Fruit fly (Drosophila melanogaster) whole organism, embryonic: Measurements from ENCODE around the gene Fas3.

ENCODE experiments used
- B-H1 ChIP-seq: fragments of 200-800 bp; sonication (Bioruptor generic); IDR thresholded peaks from 3 replicates; pipeline ENCODE4 v1.3.6; 2022; ENCODE audit warnings: missing biosample characterization, missing genetic modification characterization
- CG10209 ChIP-seq: fragments of 200-800 bp; sonication (Bioruptor generic); optimal IDR thresholded peaks from 3 replicates; lab custom pipeline; 2017; ENCODE audit warnings: missing biosample characterization, mild to moderate bottlenecking, missing genetic modification characterization, missing genetic modification reagents
- CG1024 ChIP-seq: fragments of 200-800 bp; sonication (Bioruptor generic); IDR thresholded peaks from 2 replicates; pipeline ENCODE4 v1.3.6; 2022; ENCODE audit warnings: missing biosample characterization, missing genetic modification characterization
- CG11504 ChIP-seq: fragments of 200-800 bp; sonication (Bioruptor generic); optimal IDR thresholded peaks from 3 replicates; lab custom pipeline; 2019; ENCODE audit warnings: missing biosample characterization, mild to moderate bottlenecking, missing genetic modification characterization, moderate library complexity
- CG12219 ChIP-seq: fragments of 200-800 bp; sonication (Bioruptor generic); optimal IDR thresholded peaks from 3 replicates; lab custom pipeline; 2018; ENCODE audit warnings: missing biosample characterization, mild to moderate bottlenecking, missing genetic modification characterization
- CG12391 ChIP-seq: fragments of 200-800 bp; sonication (Bioruptor generic); optimal IDR thresholded peaks from 3 replicates; lab custom pipeline; 2018; ENCODE audit warnings: missing biosample characterization, mild to moderate bottlenecking, missing genetic modification characterization, moderate library complexity
- CG12942 ChIP-seq: fragments of 200-800 bp; sonication (Bioruptor generic); optimal IDR thresholded peaks from 3 replicates; lab custom pipeline; 2016; ENCODE audit warnings: missing biosample characterization, missing genetic modification characterization
- CG15601 ChIP-seq: fragments of 200-800 bp; sonication (Bioruptor generic); optimal IDR thresholded peaks from 3 replicates; lab custom pipeline; 2019; ENCODE audit warnings: missing biosample characterization, mild to moderate bottlenecking, missing genetic modification characterization, moderate library complexity
- CG17361 ChIP-seq: fragments of 200-800 bp; sonication (Bioruptor generic); IDR thresholded peaks from 3 replicates; pipeline ENCODE4 v1.3.6; 2022; ENCODE audit warnings: missing biosample characterization, missing genetic modification characterization
- CG18476 ChIP-seq: fragments of 200-800 bp; sonication (Bioruptor generic); optimal IDR thresholded peaks from 2 replicates; lab custom pipeline; 2016; ENCODE audit warnings: missing biosample characterization, mild to moderate bottlenecking, missing genetic modification characterization
- CG2202 ChIP-seq: fragments of 200-800 bp; sonication (Bioruptor generic); optimal IDR thresholded peaks from 2 replicates; lab custom pipeline; 2018; ENCODE audit warnings: missing biosample characterization, mild to moderate bottlenecking, missing genetic modification characterization
- CG2712 ChIP-seq: fragments of 200-800 bp; optimal IDR thresholded peaks from 3 replicates; lab custom pipeline; 2019; ENCODE audit warnings: missing biosample characterization, mild to moderate bottlenecking, missing genetic modification characterization, moderate library complexity
- CG30020 ChIP-seq: fragments of 200-800 bp; optimal IDR thresholded peaks from 2 replicates; lab custom pipeline; 2019; ENCODE audit warnings: missing biosample characterization, mild to moderate bottlenecking, missing genetic modification characterization, moderate library complexity
- CG32767 ChIP-seq: fragments of 200-800 bp; sonication (Bioruptor generic); IDR thresholded peaks from 2 replicates; pipeline ENCODE4 v1.3.6; 2022; ENCODE audit warnings: missing biosample characterization, missing genetic modification characterization
- CG33557 ChIP-seq: fragments of 200-800 bp; sonication (Bioruptor generic); optimal IDR thresholded peaks from 2 replicates; lab custom pipeline; 2019; ENCODE audit warnings: missing biosample characterization, mild to moderate bottlenecking, missing genetic modification characterization, moderate library complexity
- CG34376 ChIP-seq: fragments of 200-800 bp; sonication (Bioruptor generic); optimal IDR thresholded peaks from 2 replicates; lab custom pipeline; 2018; ENCODE audit warnings: missing biosample characterization, mild to moderate bottlenecking, missing genetic modification characterization
- CG5245 ChIP-seq: fragments of 200-800 bp; sonication (Bioruptor generic); optimal IDR thresholded peaks from 3 replicates; lab custom pipeline; 2016; ENCODE audit warnings: missing biosample characterization, missing genetic modification characterization
- CG6272 ChIP-seq: fragments of 200-800 bp; sonication (Bioruptor generic); IDR thresholded peaks from 2 replicates; pipeline ENCODE4 v1.3.6; 2022; ENCODE audit warnings: missing biosample characterization, missing genetic modification characterization
- CG7987 ChIP-seq: fragments of 200-800 bp; sonication (Bioruptor generic); optimal IDR thresholded peaks from 2 replicates; lab custom pipeline; 2018; ENCODE audit warnings: missing biosample characterization, mild to moderate bottlenecking, missing genetic modification characterization, moderate library complexity
- CG8359 ChIP-seq: fragments of 200-800 bp; sonication (Bioruptor generic); optimal IDR thresholded peaks from 2 replicates; lab custom pipeline; 2017; ENCODE audit warnings: missing biosample characterization, mild to moderate bottlenecking, missing genetic modification characterization, borderline replicate concordance
- CG8478 ChIP-seq: fragments of >200 bp; optimal IDR thresholded peaks from 2 replicates; lab custom pipeline; 2018
- CG9437 ChIP-seq: fragments of 200-800 bp; sonication (Bioruptor generic); optimal IDR thresholded peaks from 2 replicates; lab custom pipeline; 2018; ENCODE audit warnings: missing biosample characterization, mild to moderate bottlenecking, missing genetic modification characterization
- CoRest ChIP-seq: fragments of 200-800 bp; sonication (Bioruptor generic); optimal IDR thresholded peaks from 3 replicates; lab custom pipeline; 2018; ENCODE audit warnings: missing biosample characterization, mild to moderate bottlenecking, missing genetic modification characterization, moderate library complexity
- Dfd ChIP-seq, 2 experiments: fragments of >200 bp; optimal IDR thresholded peaks; 2 replicates each; lab custom pipeline; 2017; ENCODE audit warnings: missing biosample characterization in 2 of 2, missing genetic modification characterization in 2 of 2
- Dref ChIP-seq: fragments of 200-800 bp; sonication (Bioruptor generic); IDR thresholded peaks from 2 replicates; pipeline ENCODE4 v1.3.6; 2022; ENCODE audit warnings: missing biosample characterization, missing genetic modification characterization
- Hr3 ChIP-seq: fragments of 200-800 bp; sonication (Bioruptor generic); optimal IDR thresholded peaks from 3 replicates; lab custom pipeline; 2016; ENCODE audit warnings: missing biosample characterization, missing genetic modification characterization
- Hr39 ChIP-seq: fragments of >200 bp; optimal IDR thresholded peaks from 2 replicates; lab custom pipeline; 2017
- Hr51 ChIP-seq, 2 experiments: fragments of 200-800 bp; sonication (Bioruptor generic); optimal IDR thresholded peaks; 2 replicates in 1 of 2; 3 replicates in 1 of 2; lab custom pipeline; 2016 to 2018; ENCODE audit warnings: missing biosample characterization in 2 of 2, missing genetic modification characterization in 2 of 2, mild to moderate bottlenecking in 1 of 2, moderate library complexity in 1 of 2
- MESR4 ChIP-seq: fragments of 200-800 bp; sonication (Bioruptor generic); optimal IDR thresholded peaks from 2 replicates; lab custom pipeline; 2018; ENCODE audit warnings: missing biosample characterization, mild to moderate bottlenecking, missing genetic modification characterization, moderate library complexity
- Nf-YB ChIP-seq: fragments of 200-800 bp; sonication (Bioruptor generic); optimal IDR thresholded peaks from 3 replicates; lab custom pipeline; 2019; ENCODE audit warnings: missing biosample characterization, mild to moderate bottlenecking, missing genetic modification characterization, moderate library complexity
- Oaz ChIP-seq: fragments of 200-800 bp; sonication (Bioruptor generic); IDR thresholded peaks from 2 replicates; pipeline ENCODE4 v1.3.6; 2022; ENCODE audit warnings: missing biosample characterization, missing genetic modification characterization
- Pdp1 ChIP-seq, 2 experiments: fragments of 200-800 bp; sonication (Bioruptor generic); optimal IDR thresholded peaks; 3 replicates each; lab custom pipeline; 2016; ENCODE audit warnings: missing biosample characterization in 2 of 2, missing genetic modification characterization in 2 of 2, mild to moderate bottlenecking in 1 of 2, moderate library complexity in 1 of 2
- Usf ChIP-seq: fragments of 200-800 bp; sonication (Bioruptor generic); optimal IDR thresholded peaks from 2 replicates; lab custom pipeline; 2017; ENCODE audit warnings: missing genotype, missing biosample characterization, missing genetic modification characterization
- Xrp1 ChIP-seq: fragments of 200-800 bp; sonication (Bioruptor generic); IDR thresholded peaks from 2 replicates; pipeline ENCODE4 v1.3.6; 2022; ENCODE audit warnings: missing biosample characterization, missing genetic modification characterization
- chinmo ChIP-seq: fragments of 200-800 bp; sonication (Bioruptor generic); IDR thresholded peaks from 4 replicates; pipeline ENCODE4 v1.3.6; 2022; ENCODE audit warnings: missing biosample characterization, missing genetic modification characterization; ENCODE audit not compliant: partially characterized antibody
- chn ChIP-seq: fragments of 200-800 bp; sonication (Bioruptor generic); optimal IDR thresholded peaks from 2 replicates; lab custom pipeline; 2016; ENCODE audit warnings: missing biosample characterization, missing genetic modification characterization
- danr ChIP-seq: fragments of 200-800 bp; sonication (Bioruptor generic); IDR thresholded peaks from 2 replicates; pipeline ENCODE4 v1.3.6; 2022; ENCODE audit warnings: missing biosample characterization, missing genetic modification characterization
- eyg ChIP-seq: fragments of 200-800 bp; sonication (Bioruptor generic); optimal IDR thresholded peaks from 3 replicates; lab custom pipeline; 2016; ENCODE audit warnings: missing biosample characterization, missing genetic modification characterization
- grau ChIP-seq: fragments of 200-800 bp; optimal IDR thresholded peaks from 3 replicates; lab custom pipeline; 2019; ENCODE audit warnings: missing biosample characterization, mild to moderate bottlenecking, missing genetic modification characterization, moderate library complexity
- hth ChIP-seq: fragments of >200 bp; optimal IDR thresholded peaks from 2 replicates; lab custom pipeline; 2017; ENCODE audit warnings: inconsistent platforms
- ind ChIP-seq: fragments of 200-800 bp; sonication (Bioruptor generic); optimal IDR thresholded peaks from 3 replicates; lab custom pipeline; 2016; ENCODE audit warnings: missing biosample characterization, missing genetic modification characterization
- jigr1 ChIP-seq: fragments of 200-800 bp; sonication (Bioruptor generic); IDR thresholded peaks from 3 replicates; pipeline ENCODE4 v1.3.6; 2022; ENCODE audit warnings: missing biosample characterization, missing genetic modification characterization
- lbe ChIP-seq: fragments of 200-800 bp; sonication (Bioruptor generic); optimal IDR thresholded peaks from 2 replicates; lab custom pipeline; 2016; ENCODE audit warnings: missing biosample characterization, mild to moderate bottlenecking, missing genetic modification characterization
- repo ChIP-seq: fragments of 200-800 bp; sonication (Bioruptor generic); optimal IDR thresholded peaks from 2 replicates; lab custom pipeline; 2016; ENCODE audit warnings: missing biosample characterization, missing genetic modification characterization
- sd ChIP-seq: fragments of 200-800 bp; sonication (Bioruptor generic); optimal IDR thresholded peaks from 3 replicates; lab custom pipeline; 2018; ENCODE audit warnings: missing biosample characterization, mild to moderate bottlenecking, missing genetic modification characterization, moderate library complexity
- sr ChIP-seq: fragments of 200-800 bp; sonication (Bioruptor generic); IDR thresholded peaks from 3 replicates; pipeline ENCODE4 v1.3.6; 2022; ENCODE audit warnings: missing biosample characterization, missing genetic modification characterization
- ssp ChIP-seq: fragments of 200-800 bp; sonication (Bioruptor generic); IDR thresholded peaks from 2 replicates; pipeline ENCODE4 v1.3.6; 2022; ENCODE audit warnings: missing biosample characterization, missing genetic modification characterization
- tgo ChIP-seq: fragments of 200-800 bp; sonication (Bioruptor generic); IDR thresholded peaks from 3 replicates; pipeline ENCODE4 v1.3.6; 2022; ENCODE audit warnings: missing biosample characterization, missing genetic modification characterization
- unpg ChIP-seq: fragments of 200-800 bp; sonication (Bioruptor generic); optimal IDR thresholded peaks from 3 replicates; lab custom pipeline; 2018; ENCODE audit warnings: missing biosample characterization, mild to moderate bottlenecking, missing genetic modification characterization, moderate library complexity
- zfh2 ChIP-seq: fragments of 200-800 bp; sonication (Bioruptor generic); optimal IDR thresholded peaks from 2 replicates; lab custom pipeline; 2016; ENCODE audit warnings: missing biosample characterization, missing genetic modification characterization

Fas3 gene

DNA sequence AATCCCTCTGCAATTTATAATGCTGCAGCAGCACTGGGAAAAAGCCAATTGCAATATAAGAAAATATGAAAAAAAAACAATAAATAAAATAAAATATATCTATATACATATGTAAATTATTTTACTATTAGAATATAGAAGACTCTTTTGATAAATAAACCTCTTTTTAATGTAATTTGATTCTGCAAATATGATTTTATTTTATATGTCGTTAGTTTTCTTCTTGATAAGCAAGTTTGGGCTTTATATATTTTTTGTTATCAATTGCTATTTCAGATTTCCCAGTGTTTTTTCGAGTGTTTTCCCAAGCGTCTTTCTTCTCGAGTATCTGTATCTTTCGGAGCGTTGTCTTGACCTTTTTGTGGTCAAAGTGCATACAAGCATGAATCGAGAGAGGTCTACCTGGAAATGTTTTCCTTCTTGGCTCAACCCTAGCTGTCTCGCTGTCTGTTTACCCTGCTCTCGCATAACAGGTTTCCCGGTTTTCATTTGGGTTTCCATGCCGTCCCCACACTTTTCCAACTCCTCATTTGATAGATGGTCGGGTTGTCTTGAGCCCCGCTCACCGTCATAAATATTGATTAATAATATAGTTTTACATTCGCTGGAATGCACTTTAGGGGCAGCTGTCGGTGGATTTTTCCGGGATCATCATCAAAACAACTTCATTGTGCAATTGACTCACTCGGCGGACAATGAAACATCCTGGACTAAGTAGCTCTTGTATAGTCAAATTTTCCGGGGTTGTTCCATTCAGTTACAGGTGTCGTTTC, 14.7 kb upstream of the Fas3 start (continued):
- TF ChIP-seq Usf (GFP tag; lab: Kevin White, UChicago) (peak; percentile 41), chinmo (GFP tag; lab: Robert Waterston, UW) (no peak), CG17361 (peak; percentile 95), CG15601 (peak; percentile 59), CG2712 (tag; lab: Kevin White, UChicago) (peak; percentile 92), CG34376 (GFP tag; lab: Kevin White, UChicago) (no peak), CG12391 (peak; percentile 88), CoRest (peak; percentile 76), sd (tag; lab: Kevin White, UChicago) (peak; percentile 50), CG12219 (GFP tag; lab: Kevin White, UChicago) (no peak), jigr1 (GFP tag; lab: Robert Waterston, UW) (no peak), ind (GFP tag; lab: Kevin White, UChicago) (no peak), CG5245 (GFP tag; lab: Kevin White, UChicago) (no peak), CG12942 (peak; percentile 34), CG7987 (GFP tag; lab: Kevin White, UChicago) (no peak), Nf-YB (GFP tag; lab: Kevin White, UChicago) (peak; percentile 66), CG2202 (tag; lab: Kevin White, UChicago) (peak; percentile 55), lbe (GFP tag; lab: Kevin White, UChicago) (no peak), eyg (GFP tag; lab: Kevin White, UChicago) (no peak), danr (GFP tag; lab: Robert Waterston, UW) (no peak), B-H1 (GFP tag; lab: Robert Waterston, UW) (no peak), CG30020 (tag; lab: Kevin White, UChicago) (peak; percentile 50), CG8478 (lab: Kevin White, UChicago) (no peak), CG9437 (GFP tag; lab: Kevin White, UChicago) (peak; percentile 62), chn (GFP tag; lab: Kevin White, UChicago) (no peak), Pdp1 (GFP tag; optimal IDR thresholded peaks at IDR 0.05; lab: Kevin White, UChicago) (no peak), zfh2 (GFP tag; lab: Kevin White, UChicago) (no peak), repo (GFP tag; lab: Kevin White, UChicago) (no peak), Hr39 (no peak), CG6272 (GFP tag; lab: Robert Waterston, UW) (peak; percentile 38; the same call in 1 of the 2 replicates), unpg (GFP tag; lab: Kevin White, UChicago) (peak; percentile 68), CG10209 (GFP tag; lab: Kevin White, UChicago) (peak; percentile 75), hth (lab: Kevin White, UChicago) (peak; percentile 72), Xrp1 (GFP tag; lab: Robert Waterston, UW) (peak; percentile 88), Dref (GFP tag; lab: Robert Waterston, UW) (no peak), sr (GFP tag; lab: Robert Waterston, UW) (no peak), CG18476 (GFP tag; lab: Kevin White, UChicago) (no peak), tgo (GFP tag; lab: Robert Waterston, UW) (peak; percentile 37; the same call in 1 of the 3 replicates), Hr51 (GFP tag; optimal IDR thresholded peaks at IDR 0.05; lab: Kevin White, UChicago) (peak in 1 of 2 experiments; percentile 53), Hr3 (GFP tag; lab: Kevin White, UChicago) (peak; percentile 60), CG11504 (tag; lab: Kevin White, UChicago) (peak; percentile 34), CG8359 (GFP tag; lab: Kevin White, UChicago) (peak; percentile 31), MESR4 (no peak), grau (tag; lab: Kevin White, UChicago) (peak; percentile 65), ssp (GFP tag; lab: Robert Waterston, UW) (no peak; the same call in 1 of the 2 replicates), CG32767 (GFP tag; lab: Robert Waterston, UW) (no peak; the same call in 1 of the 2 replicates), CG1024 (GFP tag; lab: Robert Waterston, UW) (no peak), Oaz (GFP tag; lab: Robert Waterston, UW) (no peak), CG33557 (GFP tag; lab: Kevin White, UChicago) (peak; percentile 93), Dfd (GFP tag; optimal IDR thresholded peaks at IDR 0.05; lab: Kevin White, UChicago) (no peak)
